Fruit fly (Drosophila melanogaster): ENCODE results near the gene CG33922.

- TF ChIP-seq CG16779 (GFP tag; IDR thresholded peaks at IDR 0.05): no peak
- TF ChIP-seq pan (optimal IDR thresholded peaks at IDR 0.05): no peak
- TF ChIP-seq pan (GFP tag; optimal IDR thresholded peaks at IDR 0.05 in 1 of 2, IDR thresholded peaks at IDR 0.05 in 1 of 2): no peak
- no peak for TF ChIP-seq Dll (GFP tag; IDR thresholded peaks at IDR 0.05; ENCODE audit: partially characterized antibody)
- TF ChIP-seq Mes4 (GFP tag; optimal IDR thresholded peaks at IDR 0.05): no peak
- TF ChIP-seq Aef1 (GFP tag; IDR thresholded peaks at IDR 0.05): no peak
- no peak for TF ChIP-seq CG34224 (GFP tag; IDR thresholded peaks at IDR 0.05; ENCODE audit: partially characterized antibody)
- TF ChIP-seq CG2116 (GFP tag; optimal IDR thresholded peaks at IDR 0.05): no peak
- TF ChIP-seq CG17612 (GFP tag; IDR thresholded peaks at IDR 0.05): no peak
- no peak for TF ChIP-seq CG7839 (tag; optimal IDR thresholded peaks at IDR 0.05)
- no peak for TF ChIP-seq pzg (GFP tag; optimal IDR thresholded peaks at IDR 0.05)
Observed at dm6 chr2L:1341995-1342394, 2.0 kb downstream of the CG33922 start, which contains the start of gene CG33923.

All from whole organism, embryonic.